Worm (Caenorhabditis elegans) whole organism, mixed stage, embryonic: ENCODE data around the gene str-155.

ENCODE experiments used
- bed-3 ChIP-seq: fragments of 200-800 bp; sonication (Bioruptor generic); optimal IDR thresholded peaks from 3 replicates; lab custom pipeline; 2018; ENCODE audit warnings: mild to moderate bottlenecking, missing genetic modification characterization, moderate library complexity, missing compliant biosample characterization
- blmp-1 ChIP-seq: fragments of 150-350 bp; optimal IDR thresholded peaks from 2 replicates; lab custom pipeline; 2014; ENCODE audit warnings: missing biosample characterization, missing genetic modification characterization
- ceh-39 ChIP-seq: fragments of 150-350 bp; optimal IDR thresholded peaks from 2 replicates; lab custom pipeline; 2014; ENCODE audit warnings: missing biosample characterization, missing genetic modification characterization
- ceh-43 ChIP-seq: fragments of 200-800 bp; sonication (Bioruptor generic); optimal IDR thresholded peaks from 2 replicates; lab custom pipeline; 2018; ENCODE audit warnings: mild to moderate bottlenecking, missing genetic modification characterization, moderate library complexity, missing compliant biosample characterization
- ceh-83 ChIP-seq: fragments of 200-800 bp; sonication (Bioruptor generic); optimal IDR thresholded peaks from 2 replicates; lab custom pipeline; 2018; ENCODE audit warnings: mild to moderate bottlenecking, missing genetic modification characterization, missing compliant biosample characterization
- ces-1 ChIP-seq: fragments of 150-350 bp; optimal IDR thresholded peaks from 2 replicates; lab custom pipeline; 2014; ENCODE audit warnings: missing biosample characterization, missing genetic modification reagents, missing genetic modification characterization
- cnd-1 ChIP-seq: fragments of 200-800 bp; sonication (Bioruptor generic); optimal IDR thresholded peaks from 2 replicates; lab custom pipeline; 2018; ENCODE audit warnings: mild to moderate bottlenecking, missing genetic modification characterization, missing compliant biosample characterization
- drap-1 ChIP-seq: fragments of 200-800 bp; sonication (Bioruptor generic); optimal IDR thresholded peaks from 3 replicates; lab custom pipeline; 2018; ENCODE audit warnings: mild to moderate bottlenecking, missing genetic modification characterization, missing compliant biosample characterization
- elt-1 ChIP-seq: sonication (generic microtip); optimal IDR thresholded peaks from 2 replicates; lab custom pipeline; 2017; ENCODE audit warnings: missing genetic modification characterization, mild to moderate bottlenecking, missing compliant biosample characterization, antibody characterized with exemption, moderate library complexity, borderline replicate concordance; ENCODE audit not compliant: insufficient read depth
- elt-3 ChIP-seq: fragments of 150-350 bp; optimal IDR thresholded peaks from 2 replicates; lab custom pipeline; 2014; ENCODE audit warnings: missing biosample characterization, missing genetic modification characterization
- flh-1 ChIP-seq: fragments of 200-800 bp; sonication (Bioruptor generic); optimal IDR thresholded peaks from 2 replicates; lab custom pipeline; 2018; ENCODE audit warnings: mild to moderate bottlenecking, missing genetic modification characterization, moderate library complexity, missing compliant biosample characterization
- ham-2 ChIP-seq: fragments of 200-800 bp; sonication (Bioruptor generic); optimal IDR thresholded peaks from 2 replicates; lab custom pipeline; 2018; ENCODE audit warnings: mild to moderate bottlenecking, missing genetic modification characterization, missing compliant biosample characterization
- hlh-1 ChIP-seq: fragments of 150-350 bp; optimal IDR thresholded peaks from 2 replicates; lab custom pipeline; 2014; ENCODE audit warnings: missing biosample characterization, missing genetic modification reagents, missing genetic modification characterization
- lin-13 ChIP-seq: fragments of 150-350 bp; optimal IDR thresholded peaks from 2 replicates; lab custom pipeline; 2014; ENCODE audit warnings: missing biosample characterization, missing genetic modification characterization
- lin-32 ChIP-seq: fragments of 200-800 bp; sonication (Bioruptor generic); optimal IDR thresholded peaks from 2 replicates; lab custom pipeline; 2018; ENCODE audit warnings: mild to moderate bottlenecking, missing genetic modification characterization, missing compliant biosample characterization
- lsy-2 ChIP-seq: fragments of 150-350 bp; optimal IDR thresholded peaks from 2 replicates; lab custom pipeline; 2014; ENCODE audit warnings: missing biosample characterization, missing genetic modification characterization
- mab-5 ChIP-seq: fragments of 150-350 bp; optimal IDR thresholded peaks from 2 replicates; lab custom pipeline; 2014; ENCODE audit warnings: missing biosample characterization, missing genetic modification characterization
- mep-1 ChIP-seq: fragments of 150-350 bp; optimal IDR thresholded peaks from 2 replicates; lab custom pipeline; 2017; ENCODE audit warnings: missing biosample characterization, missing genetic modification reagents, missing genetic modification characterization, inconsistent platforms
- mls-2 ChIP-seq: sonication (generic microtip); optimal IDR thresholded peaks from 2 replicates; lab custom pipeline; 2016; ENCODE audit warnings: mild to moderate bottlenecking, missing genetic modification characterization, moderate library complexity, missing compliant biosample characterization
- nhr-12 ChIP-seq: fragments of 150-350 bp; optimal IDR thresholded peaks from 2 replicates; lab custom pipeline; 2014; ENCODE audit warnings: missing biosample characterization, missing genetic modification characterization
- nhr-2 ChIP-seq: fragments of 150-350 bp; optimal IDR thresholded peaks from 2 replicates; lab custom pipeline; 2014; ENCODE audit warnings: missing biosample characterization, missing genetic modification characterization
- nhr-237 ChIP-seq: fragments of 150-350 bp; optimal IDR thresholded peaks from 2 replicates; lab custom pipeline; 2014; ENCODE audit warnings: missing biosample characterization, missing genetic modification characterization
- nhr-28 ChIP-seq: fragments of 150-350 bp; optimal IDR thresholded peaks from 2 replicates; lab custom pipeline; 2014; ENCODE audit warnings: missing biosample characterization, missing genetic modification characterization
- nhr-76 ChIP-seq: sonication (generic microtip); optimal IDR thresholded peaks from 2 replicates; lab custom pipeline; 2017; ENCODE audit warnings: missing biosample characterization, missing genetic modification characterization
- pha-4 ChIP-seq: fragments of 150-350 bp; optimal IDR thresholded peaks from 2 replicates; lab custom pipeline; 2018; ENCODE audit warnings: missing biosample characterization, missing genetic modification reagents, missing genetic modification characterization
- snpc-4 ChIP-seq: fragments of 150-350 bp; optimal IDR thresholded peaks from 2 replicates; lab custom pipeline; 2014; ENCODE audit warnings: missing biosample characterization, missing genetic modification characterization
- tbx-8 ChIP-seq: fragments of 200-800 bp; sonication (Bioruptor generic); optimal IDR thresholded peaks from 2 replicates; lab custom pipeline; 2018; ENCODE audit warnings: mild to moderate bottlenecking, missing genetic modification characterization, moderate library complexity, missing compliant biosample characterization
- unc-120 ChIP-seq: sonication (generic microtip); optimal IDR thresholded peaks from 2 replicates; lab custom pipeline; 2017; ENCODE audit warnings: missing genetic modification characterization, missing compliant biosample characterization; ENCODE audit not compliant: poor library complexity, severe bottlenecking
- unc-39 ChIP-seq: fragments of 150-350 bp; optimal IDR thresholded peaks from 2 replicates; lab custom pipeline; 2014; ENCODE audit warnings: missing biosample characterization, missing genetic modification characterization
- zip-8 ChIP-seq: fragments of 150-350 bp; optimal IDR thresholded peaks from 2 replicates; lab custom pipeline; 2014; ENCODE audit warnings: missing biosample characterization, missing genetic modification characterization
- ztf-11 ChIP-seq: fragments of 150-350 bp; optimal IDR thresholded peaks from 2 replicates; lab custom pipeline; 2014; ENCODE audit warnings: missing biosample characterization, missing genetic modification characterization

str-155 gene

DNA sequence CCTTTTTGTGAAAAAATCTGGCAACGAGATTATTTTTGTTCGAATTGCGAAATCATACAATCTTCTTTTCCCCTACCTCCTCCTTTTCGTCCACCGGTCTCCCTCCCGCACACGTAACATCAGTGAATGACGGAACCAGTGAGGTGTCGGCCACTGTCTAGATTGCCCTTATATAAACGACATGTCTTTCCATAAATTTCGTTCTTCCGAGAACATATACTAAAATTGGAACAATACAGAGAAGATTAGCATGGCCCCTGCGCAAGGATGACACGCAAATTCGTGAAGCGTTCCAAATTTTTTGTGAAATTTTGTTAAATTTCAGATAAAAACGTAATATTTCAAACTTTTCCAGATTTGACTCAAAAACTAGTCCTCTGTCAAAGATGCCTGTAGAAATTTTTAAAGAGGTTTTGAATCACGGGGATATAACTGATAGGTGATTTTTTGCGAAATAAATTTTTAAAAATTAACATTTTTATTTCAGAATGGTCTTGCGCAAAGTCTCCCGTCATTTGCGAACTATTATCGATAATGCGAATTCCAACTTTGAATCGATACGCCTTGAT is 15.0 kb downstream of the str-155 start:
- no peak for TF ChIP-seq elt-3 (tag; lab: Kevin White, UChicago)
- TF ChIP-seq tbx-8 (GFP tag; lab: Kevin White, UChicago) = no peak
- TF ChIP-seq zip-8 (tag; lab: Kevin White, UChicago) = no peak
- TF ChIP-seq bed-3 (GFP tag; lab: Kevin White, UChicago) = no peak
- TF ChIP-seq pha-4 = no peak
- TF ChIP-seq drap-1 (GFP tag; lab: Kevin White, UChicago) = no peak
- no peak for TF ChIP-seq nhr-2 (tag; lab: Kevin White, UChicago)
- TF ChIP-seq ztf-11 (tag; lab: Kevin White, UChicago) = no peak
- no peak for TF ChIP-seq elt-1
- TF ChIP-seq nhr-28 (tag; lab: Kevin White, UChicago) = no peak
- no peak for TF ChIP-seq snpc-4 (tag; lab: Kevin White, UChicago)
- TF ChIP-seq blmp-1 (tag; lab: Kevin White, UChicago) = no peak
- no peak for TF ChIP-seq hlh-1 (tag; lab: Kevin White, UChicago)
- no peak for TF ChIP-seq nhr-76 (tag; lab: Kevin White, UChicago)
- no peak for TF ChIP-seq ceh-39 (tag; lab: Kevin White, UChicago)
- no peak for TF ChIP-seq lin-32 (GFP tag; lab: Kevin White, UChicago)
- TF ChIP-seq nhr-237 = no peak

DNA sequence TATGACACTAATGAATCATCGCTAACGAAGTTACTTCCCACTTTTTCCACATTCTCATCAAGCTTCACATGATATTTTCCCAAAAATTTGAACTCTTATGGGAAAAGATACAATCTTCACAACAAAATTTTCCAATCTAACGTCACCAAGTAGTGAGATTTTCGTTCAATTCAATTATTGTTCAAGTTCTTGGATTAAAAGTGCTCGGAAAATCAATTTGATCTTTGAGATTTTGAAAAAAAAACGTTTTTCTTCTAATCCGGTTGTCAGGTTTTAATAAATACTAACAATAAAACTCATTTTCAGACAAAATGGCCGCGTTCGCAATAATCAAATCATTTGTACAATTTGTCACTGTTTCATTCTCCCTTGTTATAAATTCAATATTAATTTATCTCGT is 18.3 kb downstream of the str-155 start, which contains the start of gene str-153:
TSS of gene str-153 (plus strand) at position 301 of the 400 bp plus-strand sequence.
- TF ChIP-seq ceh-43 (GFP tag; lab: Kevin White, UChicago) = no peak
- TF ChIP-seq tbx-8 (GFP tag; lab: Kevin White, UChicago) = no peak
- TF ChIP-seq mep-1 = no peak
- TF ChIP-seq ces-1 (GFP tag; lab: Kevin White, UChicago) = no peak
- TF ChIP-seq unc-39 = no peak
- no peak for TF ChIP-seq lin-13
- no peak for TF ChIP-seq hlh-1 (tag; lab: Kevin White, UChicago)
- no peak for TF ChIP-seq lsy-2
- TF ChIP-seq pha-4 = no peak
- TF ChIP-seq flh-1 (GFP tag; lab: Kevin White, UChicago) = no peak
- TF ChIP-seq mls-2 (tag; lab: Kevin White, UChicago) = no peak
- no peak for TF ChIP-seq elt-1
- no peak for TF ChIP-seq ceh-39 (tag; lab: Kevin White, UChicago)
- no peak for TF ChIP-seq mab-5 (tag; lab: Kevin White, UChicago)
- TF ChIP-seq ceh-83 (GFP tag; lab: Kevin White, UChicago) = no peak
- TF ChIP-seq, all 35 proteins: peak for 0

DNA sequence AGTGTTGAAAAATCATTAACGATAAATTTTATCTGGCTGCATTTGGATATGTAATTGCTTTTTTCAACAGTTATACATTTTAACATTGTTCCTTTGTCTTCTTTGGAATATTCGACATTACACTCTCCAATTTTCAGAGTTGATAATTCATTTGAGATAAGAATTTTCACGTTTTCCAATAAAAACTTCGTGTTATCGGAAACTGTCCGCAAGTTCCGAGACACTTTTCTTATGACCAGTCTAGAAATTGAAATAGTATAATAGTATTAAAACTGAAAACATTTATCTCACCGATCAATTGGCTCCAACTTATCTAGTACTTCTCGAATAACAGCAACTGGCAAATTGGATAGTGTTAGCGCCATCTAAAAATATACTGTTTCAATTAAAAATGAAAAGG is 21.9 kb downstream of the str-155 start, which contains the start of gene fbxa-86:
TSS of gene fbxa-86 (minus strand) at position 367 of the 400 bp plus-strand sequence.
- no peak for TF ChIP-seq nhr-28 (tag; lab: Kevin White, UChicago)
- no peak for TF ChIP-seq lsy-2
- TF ChIP-seq ceh-43 (GFP tag; lab: Kevin White, UChicago) = no peak
- no peak for TF ChIP-seq cnd-1 (tag; lab: Kevin White, UChicago)
- no peak for TF ChIP-seq bed-3 (GFP tag; lab: Kevin White, UChicago)
- no peak for TF ChIP-seq ztf-11 (tag; lab: Kevin White, UChicago)
- TF ChIP-seq lin-32 (GFP tag; lab: Kevin White, UChicago) = no peak
- no peak for TF ChIP-seq ces-1 (GFP tag; lab: Kevin White, UChicago)
- no peak for TF ChIP-seq elt-3 (tag; lab: Kevin White, UChicago)
- no peak for TF ChIP-seq mep-1
- no peak for TF ChIP-seq mls-2 (tag; lab: Kevin White, UChicago)
- TF ChIP-seq snpc-4 (tag; lab: Kevin White, UChicago) = no peak
- no peak for TF ChIP-seq hlh-1 (tag; lab: Kevin White, UChicago)
- TF ChIP-seq nhr-2 (tag; lab: Kevin White, UChicago) = no peak
- TF ChIP-seq nhr-12 (tag; lab: Kevin White, UChicago) = no peak
- TF ChIP-seq unc-120 = no peak

DNA sequence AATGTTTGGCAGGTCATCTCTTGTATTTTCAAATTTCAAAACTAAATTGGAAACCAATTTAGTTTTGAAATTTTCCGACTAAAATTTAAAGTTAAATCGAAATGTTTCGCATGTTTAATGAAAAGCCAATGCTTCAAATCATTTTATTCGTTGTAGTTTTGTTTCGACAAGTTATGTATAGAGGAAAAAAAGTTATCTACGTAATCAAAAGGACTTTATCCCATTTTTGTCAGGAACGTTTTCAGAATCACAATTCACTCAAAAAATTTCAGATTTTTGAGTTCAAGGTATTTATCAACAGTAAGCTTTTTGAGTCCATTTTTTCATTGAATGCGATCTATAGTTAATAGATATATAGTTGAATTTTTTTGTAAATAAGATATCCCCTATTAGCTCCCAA is 22.9 kb downstream of the str-155 start, which contains the start of gene str-168:
TSS of gene str-168 (plus strand) at position 301 of the 400 bp plus-strand sequence.
- no peak for TF ChIP-seq flh-1 (GFP tag; lab: Kevin White, UChicago)
- TF ChIP-seq hlh-1 (tag; lab: Kevin White, UChicago) = no peak
- TF ChIP-seq ham-2 (GFP tag; lab: Kevin White, UChicago) = no peak
- TF ChIP-seq ceh-83 (GFP tag; lab: Kevin White, UChicago) = no peak
- TF ChIP-seq blmp-1 (tag; lab: Kevin White, UChicago) = no peak
